Worm (Caenorhabditis elegans) whole organism, L3 larva: Measurements from ENCODE around the gene srz-59.

Experiments
- R02D3.7 ChIP-seq: fragments of 150-350 bp; optimal IDR thresholded peaks from 2 replicates; lab custom pipeline; 2014; ENCODE audit warnings: missing biosample characterization, missing genetic modification characterization
- aly-2 ChIP-seq: fragments of 150-350 bp; optimal IDR thresholded peaks from 2 replicates; lab custom pipeline; 2014; ENCODE audit warnings: missing biosample characterization, missing genetic modification characterization
- ama-1 ChIP-seq: fragments of 150-350 bp; optimal IDR thresholded peaks from 2 replicates; lab custom pipeline; 2018
- ceh-16 ChIP-seq: sonication (generic microtip); optimal IDR thresholded peaks from 2 replicates; lab custom pipeline; 2017; ENCODE audit warnings: missing biosample characterization, missing genetic modification characterization
- ceh-82 ChIP-seq: fragments of 150-350 bp; optimal IDR thresholded peaks from 2 replicates; lab custom pipeline; 2014; ENCODE audit warnings: missing biosample characterization, missing genetic modification characterization
- ceh-9 ChIP-seq: sonication (generic microtip); optimal IDR thresholded peaks from 2 replicates; lab custom pipeline; 2018; ENCODE audit warnings: missing biosample characterization, missing genetic modification characterization
- egl-27 ChIP-seq: sonication (generic microtip); optimal IDR thresholded peaks from 4 replicates; lab custom pipeline; 2017; ENCODE audit warnings: missing biosample characterization, missing genetic modification reagents, missing genetic modification characterization
- egl-5 ChIP-seq: fragments of 150-350 bp; optimal IDR thresholded peaks from 2 replicates; lab custom pipeline; 2017; ENCODE audit warnings: missing biosample characterization, missing genetic modification reagents, missing genetic modification characterization, inconsistent platforms
- elt-1 ChIP-seq: fragments of 150-350 bp; optimal IDR thresholded peaks from 2 replicates; lab custom pipeline; 2014; ENCODE audit warnings: missing biosample characterization, missing genetic modification characterization
- eor-1 ChIP-seq, 2 experiments: fragments of 150-350 bp; optimal IDR thresholded peaks; 2 replicates each; lab custom pipeline; 2014 to 2018; ENCODE audit warnings: missing biosample characterization in 2 of 2, missing genetic modification characterization in 2 of 2
- fkh-10 ChIP-seq: sonication (generic microtip); optimal IDR thresholded peaks from 2 replicates; lab custom pipeline; 2017; ENCODE audit warnings: missing biosample characterization, missing genetic modification reagents, missing genetic modification characterization
- fkh-2 ChIP-seq: fragments of 150-350 bp; optimal IDR thresholded peaks from 2 replicates; lab custom pipeline; 2014; ENCODE audit warnings: missing biosample characterization, missing genetic modification reagents, missing genetic modification characterization
- jun-1 ChIP-seq: fragments of 150-350 bp; optimal IDR thresholded peaks from 2 replicates; lab custom pipeline; 2014; ENCODE audit warnings: missing biosample characterization, missing genetic modification reagents, missing genetic modification characterization
- lin-15B ChIP-seq: fragments of 150-350 bp; optimal IDR thresholded peaks from 2 replicates; lab custom pipeline; 2014; ENCODE audit warnings: missing biosample characterization, missing genetic modification characterization
- lin-39 ChIP-seq: fragments of 150-350 bp; optimal IDR thresholded peaks from 2 replicates; lab custom pipeline; 2018; ENCODE audit warnings: missing biosample characterization, missing genetic modification reagents, missing genetic modification characterization
- mdl-1 ChIP-seq: fragments of 150-350 bp; optimal IDR thresholded peaks from 2 replicates; lab custom pipeline; 2014; ENCODE audit warnings: missing biosample characterization, missing genetic modification characterization
- nfya-1 ChIP-seq: sonication (generic microtip); optimal IDR thresholded peaks from 2 replicates; lab custom pipeline; 2017; ENCODE audit warnings: missing genetic modification characterization, mild to moderate bottlenecking, missing compliant biosample characterization, antibody characterized with exemption, moderate library complexity; ENCODE audit not compliant: insufficient read depth
- nhr-11 ChIP-seq: fragments of 150-350 bp; optimal IDR thresholded peaks from 2 replicates; lab custom pipeline; 2014; ENCODE audit warnings: missing biosample characterization, missing genetic modification characterization
- nhr-12 ChIP-seq: fragments of 150-350 bp; optimal IDR thresholded peaks from 2 replicates; lab custom pipeline; 2014; ENCODE audit warnings: missing biosample characterization, missing genetic modification characterization
- nhr-237 ChIP-seq: fragments of 150-350 bp; optimal IDR thresholded peaks from 2 replicates; lab custom pipeline; 2014; ENCODE audit warnings: missing biosample characterization, missing genetic modification characterization
- nhr-25 ChIP-seq: sonication (generic microtip); optimal IDR thresholded peaks from 2 replicates; lab custom pipeline; 2017; ENCODE audit warnings: missing biosample characterization, missing genetic modification characterization
- nhr-28 ChIP-seq: fragments of 150-350 bp; optimal IDR thresholded peaks from 2 replicates; lab custom pipeline; 2014; ENCODE audit warnings: missing biosample characterization, missing genetic modification characterization
- nhr-77 ChIP-seq: fragments of 150-350 bp; optimal IDR thresholded peaks from 2 replicates; lab custom pipeline; 2014; ENCODE audit warnings: missing biosample characterization, missing genetic modification characterization
- pha-4 ChIP-seq: fragments of 150-350 bp; optimal IDR thresholded peaks from 2 replicates; lab custom pipeline; 2014; ENCODE audit warnings: missing biosample characterization, missing genetic modification reagents, missing genetic modification characterization
- skn-1 ChIP-seq: fragments of 150-350 bp; optimal IDR thresholded peaks from 2 replicates; lab custom pipeline; 2014; ENCODE audit warnings: missing biosample characterization, missing genetic modification characterization
- tbx-2 ChIP-seq: sonication (generic microtip); optimal IDR thresholded peaks from 2 replicates; lab custom pipeline; 2016; ENCODE audit warnings: mild to moderate bottlenecking, missing genetic modification characterization, missing compliant biosample characterization
- unc-62 ChIP-seq: fragments of 150-350 bp; sonication (generic microtip); optimal IDR thresholded peaks from 4 replicates; lab custom pipeline; 2014; ENCODE audit warnings: missing biosample characterization, missing genetic modification reagents, missing genetic modification characterization

The srz-59 gene

ce11 chrIV:14177058-14177457 is 45.2 kb downstream of the srz-59 start, which contains the start of gene R05A10.2:
R05A10.2 (plus strand) TSS chrIV:14177271.
- TF ChIP-seq R02D3.7 (no peak), skn-1 (tag; lab: Kevin White, UChicago) (no peak), mdl-1 (tag; lab: Kevin White, UChicago) (no peak), lin-39 (tag; lab: Kevin White, UChicago) (no peak), ceh-9 (no peak), ceh-16 (tag; lab: Kevin White, UChicago) (no peak), unc-62 (GFP tag; lab: Kevin White, UChicago) (no peak), elt-1 (tag; lab: Kevin White, UChicago) (no peak), fkh-2 (tag; lab: Kevin White, UChicago) (no peak), ama-1 (lab: Kevin White, UChicago) (no peak), fkh-10 (GFP tag; lab: Kevin White, UChicago) (no peak), nhr-25 (tag; lab: Kevin White, UChicago) (no peak), nhr-28 (tag; lab: Kevin White, UChicago) (no peak), nfya-1 (tag; lab: Kevin White, UChicago) (no peak), nhr-77 (tag; lab: Kevin White, UChicago) (no peak)

ce11 chrIV:14182077-14182476 is 50.2 kb downstream of the srz-59 start, which contains the start of gene R05A10.1:
R05A10.1 (plus strand) TSS chrIV:14182377.
- TF ChIP-seq ceh-82 (tag; lab: Kevin White, UChicago) (no peak), ceh-16 (tag; lab: Kevin White, UChicago) (no peak), nhr-77 (tag; lab: Kevin White, UChicago) (no peak), fkh-2 (tag; lab: Kevin White, UChicago) (no peak), nfya-1 (tag; lab: Kevin White, UChicago) (no peak), ama-1 (lab: Kevin White, UChicago) (no peak), pha-4 (tag; lab: Kevin White, UChicago) (no peak), aly-2 (tag; lab: Kevin White, UChicago) (no peak), egl-5 (tag; lab: Kevin White, UChicago) (no peak), jun-1 (tag; lab: Kevin White, UChicago) (no peak), eor-1 (tag; optimal IDR thresholded peaks at IDR 0.05; lab: Kevin White, UChicago) (no peak), nhr-237 (no peak), fkh-10 (GFP tag; lab: Kevin White, UChicago) (no peak), mdl-1 (tag; lab: Kevin White, UChicago) (no peak), ceh-9 (no peak), egl-27 (tag; lab: Kevin White, UChicago) (no peak), nhr-12 (tag; lab: Kevin White, UChicago) (no peak), nhr-11 (no peak), lin-15B (tag; lab: Kevin White, UChicago) (no peak), tbx-2 (tag; lab: Kevin White, UChicago) (no peak)
